Fruit fly (Drosophila melanogaster): ENCODE data around the gene CG7271.

dm6 chr3L:18638043-18638442, 49.5 kb downstream of the CG7271 start:
- TF ChIP-seq Clk (GFP tag; optimal IDR thresholded peaks at IDR 0.05) (no peak), kay (GFP tag; ENCODE audit: borderline replicate concordance) (no peak), cic (GFP tag; optimal IDR thresholded peaks at IDR 0.05) (no peak), toe (GFP tag; optimal IDR thresholded peaks at IDR 0.05) (no peak), ovo (GFP tag; optimal IDR thresholded peaks at IDR 0.05) (no peak), CG7045 (GFP tag; optimal IDR thresholded peaks at IDR 0.05) (no peak), cnc (optimal IDR thresholded peaks at IDR 0.05) (no peak), CG5204 (GFP tag; optimal IDR thresholded peaks at IDR 0.05) (no peak), CG7101 (tag; optimal IDR thresholded peaks at IDR 0.05) (no peak), CG1620 (GFP tag; optimal IDR thresholded peaks at IDR 0.05) (no peak), CG11617 (GFP tag; optimal IDR thresholded peaks at IDR 0.05) (no peak)

Measured in whole organism, adult.